Fruit fly (Drosophila melanogaster) whole organism, adult: ENCODE data around the gene MBD-like.

Experiments
- CG11617 ChIP-seq: fragments of 200-800 bp; sonication (Bioruptor generic); optimal IDR thresholded peaks from 2 replicates; lab custom pipeline; 2017; ENCODE audit warnings: mild to moderate bottlenecking, missing biosample characterization, missing genetic modification reagents, missing genetic modification characterization
- CG12768 ChIP-seq: fragments of 200-800 bp; sonication (Bioruptor generic); optimal IDR thresholded peaks from 2 replicates; lab custom pipeline; 2017; ENCODE audit warnings: missing biosample characterization, missing genetic modification characterization, mild to moderate bottlenecking, moderate library complexity, missing genetic modification reagents
- CG14711 ChIP-seq: fragments of 200-800 bp; sonication (Bioruptor generic); optimal IDR thresholded peaks from 2 replicates; lab custom pipeline; 2018; ENCODE audit warnings: missing biosample characterization, mild to moderate bottlenecking, missing genetic modification characterization, moderate library complexity
- CG1620 ChIP-seq: fragments of 200-800 bp; sonication (Bioruptor generic); optimal IDR thresholded peaks from 2 replicates; lab custom pipeline; 2016; ENCODE audit warnings: missing biosample characterization, missing genetic modification characterization
- CG33017 ChIP-seq: fragments of 200-800 bp; sonication (Bioruptor generic); optimal IDR thresholded peaks from 2 replicates; lab custom pipeline; 2018; ENCODE audit warnings: missing biosample characterization, mild to moderate bottlenecking, missing genetic modification characterization, moderate library complexity
- CG5204 ChIP-seq: fragments of 200-800 bp; sonication (Bioruptor generic); optimal IDR thresholded peaks from 2 replicates; lab custom pipeline; 2016; ENCODE audit warnings: missing biosample characterization, missing genetic modification characterization
- CG7045 ChIP-seq: fragments of 200-800 bp; sonication (Bioruptor generic); optimal IDR thresholded peaks from 2 replicates; lab custom pipeline; 2017; ENCODE audit warnings: missing biosample characterization, mild to moderate bottlenecking, missing genetic modification characterization
- CG7101 ChIP-seq: fragments of 200-800 bp; sonication (Bioruptor generic); optimal IDR thresholded peaks from 2 replicates; lab custom pipeline; 2018; ENCODE audit warnings: missing biosample characterization, mild to moderate bottlenecking, missing genetic modification characterization, moderate library complexity
- Clk ChIP-seq: fragments of 200-800 bp; sonication (Bioruptor generic); optimal IDR thresholded peaks from 2 replicates; lab custom pipeline; 2017; ENCODE audit warnings: missing biosample characterization, missing genetic modification characterization
- Crg-1 ChIP-seq: fragments of 200-800 bp; sonication (Bioruptor generic); optimal IDR thresholded peaks from 2 replicates; lab custom pipeline; 2016; ENCODE audit warnings: missing biosample characterization, missing genetic modification characterization
- Hr96 ChIP-seq: fragments of 200-800 bp; sonication (Bioruptor generic); optimal IDR thresholded peaks from 2 replicates; lab custom pipeline; 2016; ENCODE audit warnings: missing biosample characterization, missing genetic modification characterization
- Mnt ChIP-seq: fragments of 200-800 bp; sonication (Bioruptor generic); optimal IDR thresholded peaks from 2 replicates; lab custom pipeline; 2016; ENCODE audit warnings: missing biosample characterization, mild to moderate bottlenecking, missing genetic modification characterization
- bab1 ChIP-seq: fragments of 200-800 bp; sonication (Bioruptor generic); optimal IDR thresholded peaks from 3 replicates; lab custom pipeline; 2019; ENCODE audit warnings: missing biosample characterization, mild to moderate bottlenecking, missing genetic modification characterization, moderate library complexity
- cic ChIP-seq: fragments of 200-800 bp; sonication (Bioruptor generic); optimal IDR thresholded peaks from 2 replicates; lab custom pipeline; 2017; ENCODE audit warnings: missing biosample characterization, mild to moderate bottlenecking, missing genetic modification characterization, moderate library complexity
- cnc ChIP-seq, 2 experiments: fragments of >200 bp; optimal IDR thresholded peaks; 2 replicates each; lab custom pipeline; 2017
- kay ChIP-seq: fragments of 200-800 bp; sonication (Bioruptor generic); peaks from one replicate; lab custom pipeline; 2016; ENCODE audit warnings: missing biosample characterization, missing genetic modification characterization, borderline replicate concordance
- ovo ChIP-seq: fragments of 200-800 bp; sonication (Bioruptor generic); optimal IDR thresholded peaks from 2 replicates; lab custom pipeline; 2016; ENCODE audit warnings: missing biosample characterization, missing genetic modification characterization
- pad ChIP-seq: fragments of 200-800 bp; sonication (Bioruptor generic); optimal IDR thresholded peaks from 3 replicates; lab custom pipeline; 2017; ENCODE audit warnings: missing biosample characterization, missing genetic modification characterization, mild to moderate bottlenecking, moderate library complexity, missing genetic modification reagents
- tj ChIP-seq: fragments of 200-800 bp; sonication (Bioruptor generic); optimal IDR thresholded peaks from 3 replicates; lab custom pipeline; 2017; ENCODE audit warnings: missing biosample characterization, mild to moderate bottlenecking, missing genetic modification characterization, moderate library complexity
- toe ChIP-seq: fragments of 200-800 bp; sonication (Bioruptor generic); optimal IDR thresholded peaks from 2 replicates; lab custom pipeline; 2016; ENCODE audit warnings: missing biosample characterization, missing genetic modification characterization

The MBD-like gene

DNA sequence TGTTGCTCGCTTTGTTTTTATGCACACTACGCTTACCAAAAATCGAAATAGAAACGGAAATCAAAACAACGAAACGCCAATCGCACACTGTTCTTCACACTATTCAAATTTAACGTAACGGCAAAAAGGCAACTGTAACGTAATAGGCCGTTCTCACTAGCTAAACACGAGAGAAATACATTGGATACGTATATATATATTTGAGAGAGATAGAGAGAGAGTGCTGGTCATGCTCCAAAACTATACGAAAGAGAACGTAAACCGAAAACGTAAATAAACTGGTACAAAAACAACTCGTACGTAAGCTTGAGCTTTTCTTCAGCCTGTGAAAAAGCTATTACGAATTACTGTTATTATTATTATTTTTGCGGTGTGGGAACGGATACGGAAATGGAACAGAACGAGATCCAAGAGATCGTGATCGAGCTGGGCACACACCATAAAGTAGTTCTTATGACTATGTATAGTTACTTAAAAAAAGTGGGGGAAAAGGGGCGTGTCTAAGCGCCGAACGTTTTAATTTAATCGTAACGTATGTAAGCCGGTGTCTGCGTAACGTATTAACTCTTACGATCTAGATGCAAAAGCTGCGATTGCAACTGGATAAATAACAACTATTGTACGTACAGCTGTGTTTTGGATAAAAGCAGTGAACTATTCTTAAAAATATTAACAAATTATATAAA, 15.9 kb upstream of the MBD-like start:
- TF ChIP-seq kay (GFP tag; lab: Kevin White, UChicago) (peak; percentile 68), Clk (GFP tag; lab: Kevin White, UChicago) (no peak)

DNA sequence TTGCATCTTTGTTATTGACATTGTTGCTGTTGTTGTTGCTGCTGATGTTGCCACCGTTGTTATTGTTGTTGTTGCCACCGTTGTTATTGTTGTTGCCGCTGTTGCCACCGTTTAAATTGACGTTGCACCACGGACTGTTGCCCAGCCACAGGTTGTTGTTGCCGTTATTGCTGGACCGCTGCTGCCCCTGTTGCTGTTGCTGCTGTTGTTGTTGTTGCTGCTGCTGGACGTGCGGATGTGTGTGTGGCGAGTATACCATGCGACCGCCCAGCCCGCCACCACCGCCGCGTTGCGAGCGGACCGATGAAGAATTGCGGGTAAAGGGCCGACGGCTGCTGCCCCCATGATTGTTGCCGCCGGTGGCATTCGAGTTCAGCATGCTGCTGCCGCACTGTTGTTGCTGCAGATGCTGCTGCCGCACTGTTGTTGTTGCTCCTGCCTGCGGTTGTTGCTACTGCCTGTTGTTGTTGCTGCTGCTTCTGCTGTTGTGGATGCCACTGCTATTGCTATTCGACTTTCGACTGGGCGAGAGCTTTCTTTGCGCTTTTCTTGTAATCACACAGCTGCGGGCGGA, 12.7 kb upstream of the MBD-like start:
- TF ChIP-seq toe (GFP tag; lab: Kevin White, UChicago) (no peak), Hr96 (GFP tag; lab: Kevin White, UChicago) (no peak), ovo (no peak), Crg-1 (GFP tag; lab: Kevin White, UChicago) (no peak), CG14711 (tag; lab: Kevin White, UChicago) (no peak), CG7045 (GFP tag; lab: Kevin White, UChicago) (no peak), CG33017 (tag; lab: Kevin White, UChicago) (no peak), cic (no peak), Mnt (GFP tag; lab: Kevin White, UChicago) (no peak), CG12768 (GFP tag; lab: Kevin White, UChicago) (no peak), tj (GFP tag; lab: Kevin White, UChicago) (no peak), CG1620 (GFP tag; lab: Kevin White, UChicago) (no peak), pad (GFP tag; lab: Kevin White, UChicago) (no peak), cnc (optimal IDR thresholded peaks at IDR 0.05; lab: Kevin White, UChicago) (no peak), Clk (GFP tag; lab: Kevin White, UChicago) (no peak), CG5204 (GFP tag; lab: Kevin White, UChicago) (no peak)

DNA sequence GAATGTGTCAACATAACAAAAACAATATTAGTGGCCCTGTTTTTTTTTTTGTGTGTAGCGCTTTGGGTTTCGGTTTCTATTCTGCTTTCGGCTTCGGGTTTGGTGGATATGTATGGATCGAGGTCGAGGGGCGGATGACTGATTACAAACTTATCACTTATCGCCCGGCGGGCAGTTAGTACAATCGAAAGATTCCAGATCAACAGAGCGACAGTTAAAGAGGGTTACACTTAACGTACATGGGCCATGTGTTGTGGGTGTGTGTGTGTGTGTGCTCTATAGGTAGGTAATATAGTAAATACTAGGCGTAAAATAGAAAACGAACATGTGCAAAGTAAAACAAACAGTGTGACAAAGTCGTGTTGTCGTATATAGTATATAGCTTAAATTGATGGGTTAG, 10.8 kb upstream of the MBD-like start:
- TF ChIP-seq CG12768 (GFP tag; lab: Kevin White, UChicago) (no peak), cic (peak; percentile 66), tj (GFP tag; lab: Kevin White, UChicago) (no peak), CG1620 (GFP tag; lab: Kevin White, UChicago) (no peak), Mnt (GFP tag; lab: Kevin White, UChicago) (peak; percentile 22), CG11617 (GFP tag; lab: Kevin White, UChicago) (no peak)

DNA sequence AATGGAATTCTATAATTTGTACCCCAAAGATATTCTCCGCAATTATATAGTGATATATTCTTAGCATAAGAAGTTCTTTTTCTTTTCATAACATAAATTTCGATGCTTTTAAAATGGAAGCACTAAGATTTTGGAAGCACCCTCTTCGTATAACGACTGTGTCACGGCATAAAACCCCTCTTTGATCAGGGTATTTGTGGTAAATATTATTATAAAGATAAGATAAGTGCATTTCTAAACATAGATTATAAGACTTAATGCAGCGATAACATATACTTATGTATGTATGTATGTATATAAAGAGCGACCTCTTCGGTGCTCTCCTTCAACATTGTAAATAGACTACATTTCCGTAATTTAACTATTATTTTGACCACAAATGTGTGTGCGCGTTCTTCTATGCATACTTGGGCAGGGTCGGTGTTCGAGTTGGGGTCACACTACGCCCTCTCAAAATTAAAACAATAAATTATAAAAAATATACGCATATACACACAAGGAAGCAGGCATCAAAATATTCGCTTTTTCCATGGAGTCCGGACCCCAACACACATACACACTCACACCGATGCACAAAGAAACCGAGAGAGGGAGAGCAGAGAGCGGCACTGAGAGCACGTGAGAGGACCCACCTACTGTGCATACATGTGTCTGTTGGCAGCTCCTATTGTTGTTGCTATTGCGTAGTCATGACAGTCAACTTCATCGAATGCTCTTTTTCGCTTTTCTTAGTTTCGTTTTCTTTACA, 9.1 kb upstream of the MBD-like start:
- TF ChIP-seq Mnt (GFP tag; lab: Kevin White, UChicago) (peak; percentile 60), bab1 (GFP tag; lab: Kevin White, UChicago) (no peak), CG14711 (tag; lab: Kevin White, UChicago) (no peak), Clk (GFP tag; lab: Kevin White, UChicago) (no peak), CG5204 (GFP tag; lab: Kevin White, UChicago) (no peak), cnc (optimal IDR thresholded peaks at IDR 0.05; lab: Kevin White, UChicago) (no peak), Hr96 (GFP tag; lab: Kevin White, UChicago) (no peak), toe (GFP tag; lab: Kevin White, UChicago) (no peak), cic (no peak), CG7045 (GFP tag; lab: Kevin White, UChicago) (no peak), CG1620 (GFP tag; lab: Kevin White, UChicago) (no peak), CG7101 (tag; lab: Kevin White, UChicago) (no peak), CG11617 (GFP tag; lab: Kevin White, UChicago) (no peak), Crg-1 (GFP tag; lab: Kevin White, UChicago) (peak; percentile 0), CG33017 (tag; lab: Kevin White, UChicago) (no peak), tj (GFP tag; lab: Kevin White, UChicago) (no peak), pad (GFP tag; lab: Kevin White, UChicago) (no peak)

DNA sequence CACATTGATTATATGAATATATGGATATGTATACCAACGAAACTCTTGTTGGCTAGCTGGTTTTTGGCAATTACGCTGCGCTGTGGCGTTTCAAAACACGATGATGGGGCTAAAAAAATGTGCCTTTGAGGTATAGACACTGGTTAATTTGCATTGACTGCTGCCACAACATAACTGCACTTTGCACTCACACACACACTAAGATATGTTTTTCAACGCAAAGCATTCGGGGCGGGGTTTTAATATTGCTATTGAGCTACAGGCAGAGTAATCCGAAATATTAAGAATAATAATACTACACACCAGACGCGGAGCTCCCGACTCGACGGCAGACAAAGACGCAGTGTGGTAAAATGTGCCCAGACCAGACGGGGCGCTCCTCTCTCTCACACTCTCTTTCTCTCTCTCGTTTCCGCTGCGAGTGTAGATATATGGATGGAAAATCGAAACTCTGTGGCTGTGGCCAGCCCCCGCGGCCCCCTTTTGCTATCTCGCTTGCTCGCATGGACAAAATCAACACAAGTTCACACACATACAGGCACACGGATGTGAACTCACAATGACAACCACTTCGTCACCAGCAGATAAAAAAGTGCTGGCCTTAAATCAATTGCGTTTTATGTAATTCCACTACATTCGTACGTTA, 8.4 kb upstream of the MBD-like start:
- TF ChIP-seq CG12768 (GFP tag; lab: Kevin White, UChicago), result peak; percentile 83
- peak; percentile 78 for TF ChIP-seq tj (GFP tag; lab: Kevin White, UChicago)
- TF ChIP-seq Mnt (GFP tag; lab: Kevin White, UChicago), result peak; percentile 93
- TF ChIP-seq pad (GFP tag; lab: Kevin White, UChicago), result peak; percentile 56
- TF ChIP-seq cic, result peak; percentile 89
- TF ChIP-seq cnc (optimal IDR thresholded peaks at IDR 0.05; lab: Kevin White, UChicago), result peak in 1 of 2 experiments; percentile 80
- peak; percentile 43 for TF ChIP-seq CG33017 (tag; lab: Kevin White, UChicago)
- peak; percentile 51 for TF ChIP-seq CG7045 (GFP tag; lab: Kevin White, UChicago)
- TF ChIP-seq bab1 (GFP tag; lab: Kevin White, UChicago), result peak; percentile 20
- peak; percentile 63 for TF ChIP-seq CG7101 (tag; lab: Kevin White, UChicago)
- peak; percentile 68 for TF ChIP-seq Crg-1 (GFP tag; lab: Kevin White, UChicago)
- no peak for TF ChIP-seq kay (GFP tag; lab: Kevin White, UChicago)
- peak; percentile 23 for TF ChIP-seq Clk (GFP tag; lab: Kevin White, UChicago)
- peak; percentile 47 for TF ChIP-seq ovo
- TF ChIP-seq CG14711 (tag; lab: Kevin White, UChicago), result peak; percentile 52
- TF ChIP-seq toe (GFP tag; lab: Kevin White, UChicago), result no peak
- TF ChIP-seq Hr96 (GFP tag; lab: Kevin White, UChicago), result peak; percentile 31
- TF ChIP-seq CG1620 (GFP tag; lab: Kevin White, UChicago), result peak; percentile 6
- TF ChIP-seq CG11617 (GFP tag; lab: Kevin White, UChicago), result peak; percentile 57
- no peak for TF ChIP-seq CG5204 (GFP tag; lab: Kevin White, UChicago)
